Worm (Caenorhabditis elegans) whole organism, late embryonic: ENCODE measurements around the gene C04H5.7.
A peak's percentile ranks its signal among the peaks of the same experiment; 100 is the strongest.

Source experiments
- elt-2 ChIP-seq: sonication (generic microtip); optimal IDR thresholded peaks from 2 replicates; lab custom pipeline; 2016; ENCODE audit warnings: missing genetic modification reagents, missing genetic modification characterization, missing compliant biosample characterization
- hlh-30 ChIP-seq: sonication (generic microtip); optimal IDR thresholded peaks from 2 replicates; lab custom pipeline; 2017; ENCODE audit warnings: antibody characterized with exemption, missing genetic modification characterization, missing compliant biosample characterization; ENCODE audit not compliant: insufficient read depth
- pag-3 ChIP-seq: sonication (generic microtip); optimal IDR thresholded peaks from 2 replicates; lab custom pipeline; 2016; ENCODE audit warnings: missing compliant biosample characterization, missing genetic modification characterization, borderline replicate concordance

- TF ChIP-seq pag-3 (tag; lab: Kevin White, UChicago) (no peak), elt-2 (peak; percentile 44), hlh-30 (tag; lab: Kevin White, UChicago) (no peak)
Measured at ce11 chrII:14540551-14540950, 2.8 kb downstream of the C04H5.7 start.
